Worm (Caenorhabditis elegans) whole organism, L2 larva: ENCODE results near the gene far-3.

ENCODE experiments used
- C34F6.9 ChIP-seq: fragments of 150-350 bp; optimal IDR thresholded peaks from 2 replicates; lab custom pipeline; 2014; ENCODE audit warnings: missing biosample characterization, missing genetic modification characterization
- F13H6.1 ChIP-seq: sonication (generic microtip); optimal IDR thresholded peaks from 2 replicates; lab custom pipeline; 2016; ENCODE audit warnings: missing genetic modification characterization, missing compliant biosample characterization
- ZK546.5 ChIP-seq: sonication (generic microtip); optimal IDR thresholded peaks from 2 replicates; lab custom pipeline; 2017; ENCODE audit warnings: missing biosample characterization, missing genetic modification characterization
- alr-1 ChIP-seq: fragments of 150-350 bp; optimal IDR thresholded peaks from 2 replicates; lab custom pipeline; 2014; ENCODE audit warnings: missing biosample characterization, missing genetic modification characterization
- blmp-1 ChIP-seq: sonication (generic microtip); optimal IDR thresholded peaks from 2 replicates; lab custom pipeline; 2017; ENCODE audit warnings: missing genetic modification characterization, mild to moderate bottlenecking, missing compliant biosample characterization, antibody characterized with exemption, moderate library complexity; ENCODE audit not compliant: insufficient read depth
- ceh-16 ChIP-seq: fragments of 150-350 bp; optimal IDR thresholded peaks from 2 replicates; lab custom pipeline; 2014; ENCODE audit warnings: missing biosample characterization, missing genetic modification characterization
- ceh-82 ChIP-seq: fragments of 150-350 bp; optimal IDR thresholded peaks from 2 replicates; lab custom pipeline; 2014; ENCODE audit warnings: missing biosample characterization, missing genetic modification characterization
- egl-27 ChIP-seq: sonication (generic microtip); optimal IDR thresholded peaks from 3 replicates; lab custom pipeline; 2017; ENCODE audit warnings: missing biosample characterization, missing genetic modification reagents, missing genetic modification characterization
- elt-1 ChIP-seq: fragments of 150-350 bp; optimal IDR thresholded peaks from 2 replicates; lab custom pipeline; 2014; ENCODE audit warnings: missing biosample characterization, missing genetic modification characterization
- elt-3 ChIP-seq: sonication (generic microtip); optimal IDR thresholded peaks from 2 replicates; lab custom pipeline; 2017; ENCODE audit warnings: missing biosample characterization, missing genetic modification characterization
- fos-1 ChIP-seq: fragments of 150-350 bp; optimal IDR thresholded peaks from 2 replicates; lab custom pipeline; 2014; ENCODE audit warnings: missing biosample characterization, missing genetic modification characterization
- gmeb-1 ChIP-seq: fragments of 150-350 bp; optimal IDR thresholded peaks from 2 replicates; lab custom pipeline; 2014; ENCODE audit warnings: missing biosample characterization, missing genetic modification characterization
- lin-11 ChIP-seq: fragments of 150-350 bp; sonication (generic microtip); optimal IDR thresholded peaks from 2 replicates; lab custom pipeline; 2014; ENCODE audit warnings: missing biosample characterization, missing genetic modification characterization, inconsistent platforms, mixed read lengths
- lin-13 ChIP-seq: fragments of 150-350 bp; optimal IDR thresholded peaks from 2 replicates; lab custom pipeline; 2014; ENCODE audit warnings: missing biosample characterization, missing genetic modification reagents, missing genetic modification characterization
- lin-39 ChIP-seq: fragments of 150-350 bp; optimal IDR thresholded peaks from 2 replicates; lab custom pipeline; 2014; ENCODE audit warnings: missing biosample characterization, missing genetic modification reagents, missing genetic modification characterization
- lsy-2 ChIP-seq, 2 experiments: fragments of 150-350 bp in 1 of 2; sonication (generic microtip) in 1 of 2; optimal IDR thresholded peaks; 2 replicates each; lab custom pipeline; 2014 to 2017; ENCODE audit warnings: missing biosample characterization in 2 of 2, missing genetic modification characterization in 2 of 2
- mab-5 ChIP-seq: fragments of 150-350 bp; optimal IDR thresholded peaks from 2 replicates; lab custom pipeline; 2014; ENCODE audit warnings: missing biosample characterization, missing genetic modification characterization
- mbf-1 ChIP-seq: sonication (generic microtip); optimal IDR thresholded peaks from 2 replicates; lab custom pipeline; 2017; ENCODE audit warnings: missing biosample characterization, missing genetic modification characterization
- nhr-10 ChIP-seq: sonication (generic microtip); optimal IDR thresholded peaks from 2 replicates; lab custom pipeline; 2017; ENCODE audit warnings: missing biosample characterization, missing genetic modification characterization
- nhr-12 ChIP-seq: fragments of 150-350 bp; optimal IDR thresholded peaks from 2 replicates; lab custom pipeline; 2014; ENCODE audit warnings: missing biosample characterization, missing genetic modification characterization
- nhr-21 ChIP-seq: fragments of 150-350 bp; optimal IDR thresholded peaks from 2 replicates; lab custom pipeline; 2014; ENCODE audit warnings: missing biosample characterization, missing genetic modification characterization
- nhr-237 ChIP-seq: fragments of 150-350 bp; optimal IDR thresholded peaks from 2 replicates; lab custom pipeline; 2014; ENCODE audit warnings: missing biosample characterization, missing genetic modification characterization
- nhr-6 ChIP-seq: fragments of 150-350 bp; optimal IDR thresholded peaks from 2 replicates; lab custom pipeline; 2014; ENCODE audit warnings: missing biosample characterization, missing genetic modification characterization
- nhr-77 ChIP-seq: fragments of 150-350 bp; optimal IDR thresholded peaks from 2 replicates; lab custom pipeline; 2014; ENCODE audit warnings: missing biosample characterization, missing genetic modification characterization
- peb-1 ChIP-seq: fragments of 150-350 bp; optimal IDR thresholded peaks from 2 replicates; lab custom pipeline; 2014; ENCODE audit warnings: missing biosample characterization, missing genetic modification characterization
- sem-4 ChIP-seq: fragments of 150-350 bp; optimal IDR thresholded peaks from 2 replicates; lab custom pipeline; 2014; ENCODE audit warnings: missing biosample characterization, missing genetic modification reagents, missing genetic modification characterization
- skn-1 ChIP-seq: sonication (generic microtip); optimal IDR thresholded peaks from 2 replicates; lab custom pipeline; 2017; ENCODE audit warnings: missing biosample characterization, missing genetic modification characterization
- sma-3 ChIP-seq: sonication (generic microtip); optimal IDR thresholded peaks from 2 replicates; lab custom pipeline; 2016; ENCODE audit warnings: missing genetic modification reagents, missing genetic modification characterization, missing compliant biosample characterization
- unc-39 ChIP-seq: fragments of 150-350 bp; optimal IDR thresholded peaks from 2 replicates; lab custom pipeline; 2014; ENCODE audit warnings: missing biosample characterization, missing genetic modification characterization
- unc-55 ChIP-seq: fragments of 150-350 bp; sonication (generic microtip); optimal IDR thresholded peaks from 3 replicates; lab custom pipeline; 2014; ENCODE audit warnings: missing biosample characterization, missing genetic modification reagents, missing genetic modification characterization
- unc-62 ChIP-seq: fragments of 150-350 bp; optimal IDR thresholded peaks from 2 replicates; lab custom pipeline; 2014; ENCODE audit warnings: missing biosample characterization, missing genetic modification reagents, missing genetic modification characterization
- ztf-1 ChIP-seq: fragments of 200-800 bp; sonication (Bioruptor generic); conservative IDR thresholded peaks from 2 replicates; pipeline ENCODE4 v1.3.6; 2022; ENCODE audit warnings: missing genetic modification characterization, missing compliant biosample characterization
- ztf-4 ChIP-seq: fragments of 150-350 bp; optimal IDR thresholded peaks from 2 replicates; lab custom pipeline; 2014; ENCODE audit warnings: missing biosample characterization, missing genetic modification characterization

Gene far-3

ce11 chrV:13041666-13042065 is 44.3 kb upstream of the far-3 start, which contains the start of gene scyl-1 (continued):
- TF ChIP-seq ceh-16 (tag; lab: Kevin White, UChicago) (no peak), mbf-1 (no peak), gmeb-1 (tag; lab: Kevin White, UChicago) (peak; percentile 83), alr-1 (tag; lab: Kevin White, UChicago) (no peak), nhr-21 (tag; lab: Kevin White, UChicago) (peak; percentile 80), unc-39 (tag; lab: Kevin White, UChicago) (no peak), unc-55 (GFP tag; lab: Kevin White, UChicago) (peak; percentile 74), peb-1 (tag; lab: Kevin White, UChicago) (no peak), ZK546.5 (no peak), nhr-237 (tag; lab: Kevin White, UChicago) (no peak), nhr-12 (tag; lab: Kevin White, UChicago) (no peak)

ce11 chrV:13036466-13036865 is 39.1 kb upstream of the far-3 start, which contains the start of gene W07G4.2:
W07G4.2 (minus strand) TSS chrV:13036566.
- no peak for TF ChIP-seq alr-1 (tag; lab: Kevin White, UChicago)
- no peak for TF ChIP-seq lsy-2 (tag; optimal IDR thresholded peaks at IDR 0.05; lab: Kevin White, UChicago)
- TF ChIP-seq nhr-237 (tag; lab: Kevin White, UChicago): no peak
- no peak for TF ChIP-seq peb-1 (tag; lab: Kevin White, UChicago)
- TF ChIP-seq elt-1 (tag; lab: Kevin White, UChicago): no peak
- no peak for TF ChIP-seq blmp-1
- TF ChIP-seq nhr-10 (tag; lab: Kevin White, UChicago): no peak
- TF ChIP-seq C34F6.9 (tag; lab: Kevin White, UChicago): no peak
- no peak for TF ChIP-seq egl-27 (tag; lab: Kevin White, UChicago)
- TF ChIP-seq nhr-77 (tag; lab: Kevin White, UChicago): no peak
- TF ChIP-seq fos-1: no peak
- TF ChIP-seq sma-3: no peak

ce11 chrV:13034604-13035003 is 37.3 kb upstream of the far-3 start, which contains the start of gene W07G4.7:
W07G4.7 (minus strand) TSS chrV:13034704.
- TF ChIP-seq gmeb-1 (tag; lab: Kevin White, UChicago) (no peak), unc-62 (GFP tag; lab: Kevin White, UChicago) (no peak), skn-1 (no peak), lin-11 (tag; lab: Kevin White, UChicago) (no peak)

- TF ChIP-seq lin-11 (tag; lab: Kevin White, UChicago): no peak
- no peak for TF ChIP-seq nhr-21 (tag; lab: Kevin White, UChicago)
- TF ChIP-seq ztf-1 (GFP tag; lab: Robert Waterston, UW): no peak
- no peak for TF ChIP-seq nhr-10 (tag; lab: Kevin White, UChicago)
These were observed 35.9 kb upstream of the far-3 start, which contains the start of gene W07G4.1 for ce11 chrV:13033223-13033622. W07G4.1 (plus strand) TSS chrV:13033523.

ce11 chrV:13028871-13029270 is 31.5 kb upstream of the far-3 start:
- no peak for TF ChIP-seq lin-11 (tag; lab: Kevin White, UChicago)
- no peak for TF ChIP-seq sem-4
- TF ChIP-seq egl-27 (tag; lab: Kevin White, UChicago): no peak

ce11 chrV:13026631-13027299 is 29.4 kb upstream of the far-3 start:
- TF ChIP-seq F13H6.1: no peak
- TF ChIP-seq nhr-237 (tag; lab: Kevin White, UChicago): no peak
- TF ChIP-seq unc-39 (tag; lab: Kevin White, UChicago): no peak
- TF ChIP-seq lsy-2 (tag; optimal IDR thresholded peaks at IDR 0.05; lab: Kevin White, UChicago): no peak
- no peak for TF ChIP-seq ztf-4 (tag; lab: Kevin White, UChicago)
- TF ChIP-seq sma-3: no peak
- no peak for TF ChIP-seq blmp-1
- no peak for TF ChIP-seq elt-3 (tag; lab: Kevin White, UChicago)
- TF ChIP-seq unc-62 (GFP tag; lab: Kevin White, UChicago): no peak
- TF ChIP-seq nhr-6 (tag; lab: Kevin White, UChicago): no peak
- no peak for TF ChIP-seq lin-13 (GFP tag; lab: Kevin White, UChicago)
- no peak for TF ChIP-seq peb-1 (tag; lab: Kevin White, UChicago)
- no peak for TF ChIP-seq alr-1 (tag; lab: Kevin White, UChicago)
- TF ChIP-seq ceh-82 (tag; lab: Kevin White, UChicago): no peak
- no peak for TF ChIP-seq nhr-10 (tag; lab: Kevin White, UChicago)
- TF ChIP-seq lin-39 (tag; lab: Kevin White, UChicago): no peak
- no peak for TF ChIP-seq elt-1 (tag; lab: Kevin White, UChicago)
- no peak for TF ChIP-seq mab-5 (tag; lab: Kevin White, UChicago)
